Fruit fly (Drosophila melanogaster): Measurements from ENCODE around the gene BBS5.
A peak's percentile ranks its signal among the peaks of the same experiment; 100 is the strongest.

BBS5 gene

DNA sequence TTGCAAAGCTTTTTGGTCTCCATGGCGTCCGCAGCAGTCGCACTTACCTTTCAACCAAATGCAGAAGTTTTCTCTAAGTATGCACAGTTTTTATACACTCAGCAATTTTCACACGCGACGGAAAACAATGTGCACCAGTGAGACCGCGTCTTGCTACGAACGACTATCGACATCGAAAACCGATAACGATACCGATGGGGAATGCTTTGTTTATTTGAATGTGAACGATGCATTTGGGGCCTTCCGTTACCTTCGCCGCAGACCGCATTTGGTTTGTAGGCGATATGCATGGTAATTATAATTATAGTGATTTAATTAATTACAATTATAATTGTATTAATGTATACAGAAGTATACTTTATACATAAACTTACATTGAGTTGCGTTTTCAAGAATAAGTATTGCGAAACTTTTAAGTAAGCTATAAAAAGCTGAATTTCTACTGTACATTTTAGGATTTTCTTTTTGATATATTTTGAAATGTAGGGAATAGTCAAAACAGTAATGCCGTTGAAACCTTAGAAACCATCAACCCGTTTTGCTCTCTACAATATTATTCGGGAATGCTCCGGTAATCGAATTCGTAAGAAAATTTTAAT, 4.1 kb upstream of the BBS5 start, which contains the start of the genes Hus1-like and ctrip:
Gene Hus1-like (minus strand): TSS at position 161 of the 599 bp plus-strand sequence.
Gene ctrip (minus strand): TSS at position 161 of the 599 bp plus-strand sequence.
- TF ChIP-seq Hey (tag; optimal IDR thresholded peaks at IDR 0.05) (no peak), grau (tag; optimal IDR thresholded peaks at IDR 0.05) (no peak), dati (GFP tag; IDR thresholded peaks at IDR 0.05) (no peak), nmo (GFP tag; optimal IDR thresholded peaks at IDR 0.05) (peak; percentile 33), C15 (GFP tag; IDR thresholded peaks at IDR 0.05) (no peak), CG14441 (GFP tag; IDR thresholded peaks at IDR 0.05) (0 out of 2 replicates have a peak, but pooled peaks have one; percentile 5), Hsf (GFP tag; optimal IDR thresholded peaks at IDR 0.05) (no peak), rib (GFP tag; IDR thresholded peaks at IDR 0.05) (no peak), sc (optimal IDR thresholded peaks at IDR 0.05) (no peak), sc (GFP tag; optimal IDR thresholded peaks at IDR 0.05) (no peak), kah (GFP tag; optimal IDR thresholded peaks at IDR 0.05) (no peak), bab2 (GFP tag; optimal IDR thresholded peaks at IDR 0.05) (no peak), MESR4 (GFP tag; optimal IDR thresholded peaks at IDR 0.05) (peak; percentile 97), CG32772 (GFP tag; IDR thresholded peaks at IDR 0.05) (no peak), CG9215 (GFP tag; IDR thresholded peaks at IDR 0.05) (no peak), Awh (GFP tag; IDR thresholded peaks at IDR 0.05) (no peak), usp (GFP tag; optimal IDR thresholded peaks at IDR 0.05) (no peak), ranshi (GFP tag; IDR thresholded peaks at IDR 0.05) (no peak), CG18619 (GFP tag; optimal IDR thresholded peaks at IDR 0.05) (no peak), CHES-1-like (GFP tag; optimal IDR thresholded peaks at IDR 0.05) (no peak), CG17802 (tag; optimal IDR thresholded peaks at IDR 0.05) (peak; percentile 93), CG34224 (GFP tag; IDR thresholded peaks at IDR 0.05; ENCODE audit: partially characterized antibody) (peak; percentile 54), Ssrp (tag; optimal IDR thresholded peaks at IDR 0.05) (no peak), Bteb2 (GFP tag; optimal IDR thresholded peaks at IDR 0.05) (no peak), dimm (GFP tag; IDR thresholded peaks at IDR 0.05) (no peak), CG10366 (GFP tag; IDR thresholded peaks at IDR 0.05) (no peak), Ets65A (GFP tag) (no peak), Aef1 (GFP tag; IDR thresholded peaks at IDR 0.05) (0 out of 3 replicates have a peak, but pooled peaks have one; percentile 21), Dad (GFP tag; optimal IDR thresholded peaks at IDR 0.05) (no peak), CG33213 (GFP tag; optimal IDR thresholded peaks at IDR 0.05) (no peak), wdn (GFP tag; IDR thresholded peaks at IDR 0.05) (no peak), h (optimal IDR thresholded peaks at IDR 0.05) (no peak), CG1792 (GFP tag; optimal IDR thresholded peaks at IDR 0.05) (no peak), al (GFP tag; IDR thresholded peaks at IDR 0.05) (no peak), CG8388 (GFP tag; optimal IDR thresholded peaks at IDR 0.05) (no peak), ap (GFP tag; IDR thresholded peaks at IDR 0.05) (no peak), CG3847 (GFP tag; IDR thresholded peaks at IDR 0.05) (0 out of 2 replicates have a peak, but pooled peaks have one; percentile 16), Oaz (GFP tag; IDR thresholded peaks at IDR 0.05) (no peak), B-H2 (GFP tag; optimal IDR thresholded peaks at IDR 0.05) (no peak), Dek (tag; optimal IDR thresholded peaks at IDR 0.05) (no peak), CG12236 (GFP tag; optimal IDR thresholded peaks at IDR 0.05) (no peak), Fer2 (tag; optimal IDR thresholded peaks at IDR 0.05) (no peak), fd64A (GFP tag; optimal IDR thresholded peaks at IDR 0.05) (no peak), Myb (GFP tag; optimal IDR thresholded peaks at IDR 0.05) (peak; percentile 12), br (optimal IDR thresholded peaks at IDR 0.05) (no peak), Scr (GFP tag; IDR thresholded peaks at IDR 0.05; ENCODE audit: partially characterized antibody) (peak; percentile 60), prd (optimal IDR thresholded peaks at IDR 0.05) (no peak), prd (GFP tag; IDR thresholded peaks at IDR 0.05) (peak; percentile 45; the same call in 2 of the 3 replicates), cwo (GFP tag; optimal IDR thresholded peaks at IDR 0.05) (no peak), chn (GFP tag; optimal IDR thresholded peaks at IDR 0.05) (no peak), CG13894 (tag; optimal IDR thresholded peaks at IDR 0.05) (no peak), gsb-n (tag; optimal IDR thresholded peaks at IDR 0.05) (no peak), CG3838 (GFP tag; optimal IDR thresholded peaks at IDR 0.05) (no peak)
